Fruit fly (Drosophila melanogaster): ENCODE data around the gene CG8661.

DNA sequence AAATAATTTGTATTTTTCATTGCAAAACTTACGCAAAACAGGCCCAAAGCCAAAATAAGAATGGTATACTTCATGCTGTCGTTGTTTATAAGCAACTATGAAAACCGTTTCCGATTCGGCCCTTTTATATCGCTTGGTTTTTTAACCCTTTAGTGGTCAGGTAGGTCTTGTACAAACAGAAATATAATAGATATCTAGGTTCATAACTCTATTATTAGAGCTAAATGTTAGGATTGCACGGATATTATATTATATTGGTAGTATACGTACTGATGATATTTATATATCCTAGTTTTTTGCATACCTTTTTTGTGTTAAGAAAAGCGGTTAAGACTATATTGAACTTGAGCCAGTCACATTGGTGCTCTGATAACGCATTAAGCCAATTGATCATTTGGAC lies at the start of gene CG8661:
- TF ChIP-seq CG6808 (GFP tag; optimal IDR thresholded peaks at IDR 0.05): no peak
- no peak for TF ChIP-seq CG16779 (tag; optimal IDR thresholded peaks at IDR 0.05)
- no peak for TF ChIP-seq CG31627 (GFP tag; optimal IDR thresholded peaks at IDR 0.05)
- no peak for TF ChIP-seq CG8119 (GFP tag; IDR thresholded peaks at IDR 0.05)
- TF ChIP-seq dsx (GFP tag; optimal IDR thresholded peaks at IDR 0.05; ENCODE audit: poor library complexity, severe bottlenecking): no peak
- TF ChIP-seq vri (GFP tag; optimal IDR thresholded peaks at IDR 0.05): no peak
- TF ChIP-seq Blimp-1 (GFP tag; optimal IDR thresholded peaks at IDR 0.05): no peak
- TF ChIP-seq cyc (GFP tag; optimal IDR thresholded peaks at IDR 0.05): no peak
- TF ChIP-seq CG1621 (tag; optimal IDR thresholded peaks at IDR 0.05): no peak
- TF ChIP-seq dac (GFP tag; optimal IDR thresholded peaks at IDR 0.05): no peak

Data from whole organism, prepupa.